Worm (Caenorhabditis elegans) whole organism, L4/young adult: ENCODE data around the gene F13D12.10.
"Not testable (repeated sequence)": the region's sequence is repeated elsewhere in the genome, so short reads cannot be mapped to it uniquely, and the experiment has no call there.

Source experiments
- dao-5 ChIP-seq: sonication (generic microtip); optimal IDR thresholded peaks from 2 replicates; lab custom pipeline; 2016; ENCODE audit warnings: missing genotype, missing genetic modification characterization, moderate library complexity, missing compliant biosample characterization
- him-1 ChIP-seq: sonication (generic microtip); optimal IDR thresholded peaks from 2 replicates; lab custom pipeline; 2016; ENCODE audit warnings: missing genotype, missing genetic modification reagents, missing genetic modification characterization, missing compliant biosample characterization

DNA sequence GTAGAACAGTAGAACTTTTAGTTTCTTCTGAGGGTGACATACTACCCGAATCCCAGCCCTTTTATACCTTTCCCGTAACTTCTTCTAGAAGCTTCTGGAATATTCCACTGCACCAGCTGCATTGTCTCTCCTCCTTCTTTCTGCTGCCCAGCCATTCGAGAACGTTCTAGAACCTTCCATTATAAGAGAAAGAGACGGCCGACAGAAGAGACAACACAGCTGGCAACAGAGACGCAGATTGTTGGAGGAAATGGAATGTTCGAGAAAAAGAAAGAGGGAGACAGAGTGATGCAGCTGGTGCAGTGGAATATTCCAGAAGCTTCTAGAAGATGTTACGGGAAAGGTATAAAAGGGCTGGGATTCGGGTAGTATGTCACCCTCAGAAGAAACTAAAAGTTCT lies 45.7 kb downstream of the F13D12.10 start, which contains the start of the genes F44E5.4 and F44E5.5:
- TF ChIP-seq him-1 (tag; lab: Kevin White, UChicago): peak; percentile 35
- TF ChIP-seq dao-5 (tag; lab: Kevin White, UChicago): not testable (repeated sequence)
